Worm (Caenorhabditis elegans) whole organism, young adult: ENCODE results near the gene msp-36.

ENCODE experiments used
- B0019.2 ChIP-seq: fragments of 200-800 bp; sonication (Bioruptor generic); conservative IDR thresholded peaks from 2 replicates; pipeline ENCODE4 v1.3.6; 2022; ENCODE audit warnings: missing genetic modification reagents, missing genetic modification characterization, missing compliant biosample characterization
- B0261.1 ChIP-seq: sonication (generic microtip); optimal IDR thresholded peaks from 2 replicates; lab custom pipeline; 2016; ENCODE audit warnings: mild to moderate bottlenecking, missing genetic modification characterization, moderate library complexity, missing compliant biosample characterization
- D2030.7 ChIP-seq: fragments of 200-800 bp; sonication (Bioruptor generic); IDR thresholded peaks from 2 replicates; pipeline ENCODE4 v1.3.6; 2022; ENCODE audit warnings: missing genetic modification reagents, missing genetic modification characterization, missing compliant biosample characterization
- F10E7.11 ChIP-seq: sonication (generic microtip); optimal IDR thresholded peaks from 2 replicates; lab custom pipeline; 2017; ENCODE audit warnings: mild to moderate bottlenecking, missing genetic modification characterization, moderate library complexity, missing compliant biosample characterization
- F33H1.4 ChIP-seq: fragments of 200-800 bp; sonication (Bioruptor generic); IDR thresholded peaks from 2 replicates; pipeline ENCODE4 v1.3.6; 2022; ENCODE audit warnings: missing genetic modification reagents, missing genetic modification characterization, missing compliant biosample characterization
- F39B2.1 ChIP-seq: fragments of 200-800 bp; sonication (Bioruptor generic); IDR thresholded peaks from 2 replicates; pipeline ENCODE4 v1.3.6; 2022; ENCODE audit warnings: missing genetic modification reagents, missing genetic modification characterization, missing compliant biosample characterization
- K11D2.4 ChIP-seq: fragments of 200-800 bp; sonication (Bioruptor generic); IDR thresholded peaks from 2 replicates; pipeline ENCODE4 v1.3.6; 2022; ENCODE audit warnings: missing genetic modification reagents, missing genetic modification characterization, missing compliant biosample characterization
- aptf-2 ChIP-seq: fragments of 200-800 bp; sonication (Bioruptor generic); conservative IDR thresholded peaks from 2 replicates; pipeline ENCODE4 v1.3.6; 2022; ENCODE audit warnings: missing genetic modification reagents, missing genetic modification characterization, missing compliant biosample characterization
- aptf-3 ChIP-seq: fragments of 200-800 bp; sonication (Bioruptor generic); IDR thresholded peaks from 2 replicates; pipeline ENCODE4 v1.3.6; 2022; ENCODE audit warnings: missing genetic modification characterization, missing compliant biosample characterization
- ccch-3 ChIP-seq: fragments of 200-800 bp; sonication (Bioruptor generic); optimal IDR thresholded peaks from 2 replicates; lab custom pipeline; 2018; ENCODE audit warnings: mild to moderate bottlenecking, missing genetic modification characterization, missing compliant biosample characterization
- cebp-2 ChIP-seq: fragments of 200-800 bp; sonication (Bioruptor generic); IDR thresholded peaks from 2 replicates; pipeline ENCODE4 v1.3.6; 2022; ENCODE audit warnings: missing genetic modification characterization, missing compliant biosample characterization
- ceh-100 ChIP-seq: fragments of 200-800 bp; sonication (Bioruptor generic); IDR thresholded peaks from 2 replicates; pipeline ENCODE4 v1.3.6; 2022; ENCODE audit warnings: missing genetic modification reagents, missing genetic modification characterization, missing compliant biosample characterization
- ceh-79 ChIP-seq: sonication (generic microtip); optimal IDR thresholded peaks from 2 replicates; lab custom pipeline; 2017; ENCODE audit warnings: mild to moderate bottlenecking, missing genetic modification characterization, missing compliant biosample characterization
- dox-1 ChIP-seq: fragments of 200-800 bp; sonication (Bioruptor generic); IDR thresholded peaks from 2 replicates; pipeline ENCODE4 v1.3.6; 2022; ENCODE audit warnings: missing genetic modification reagents, missing genetic modification characterization, missing compliant biosample characterization
- dpl-1 ChIP-seq: fragments of 150-350 bp; optimal IDR thresholded peaks from 2 replicates; lab custom pipeline; 2014; ENCODE audit warnings: missing biosample characterization, missing genetic modification reagents, missing genetic modification characterization
- ekl-4 ChIP-seq: fragments of 200-800 bp; sonication (Bioruptor generic); IDR thresholded peaks from 2 replicates; pipeline ENCODE4 v1.3.6; 2022; ENCODE audit warnings: missing genetic modification reagents, missing genetic modification characterization, missing compliant biosample characterization
- hlh-26 ChIP-seq: fragments of 200-800 bp; sonication (Bioruptor generic); conservative IDR thresholded peaks from 2 replicates; pipeline ENCODE4 v1.3.6; 2022; ENCODE audit warnings: missing genetic modification reagents, missing genetic modification characterization, missing compliant biosample characterization
- hsf-1 ChIP-seq: fragments of 200-800 bp; sonication (Bioruptor generic); IDR thresholded peaks from 2 replicates; pipeline ENCODE4 v1.3.6; 2022; ENCODE audit warnings: missing genetic modification reagents, missing genetic modification characterization, missing compliant biosample characterization
- lag-1 ChIP-seq: fragments of 200-800 bp; sonication (Bioruptor generic); IDR thresholded peaks from 2 replicates; pipeline ENCODE4 v1.3.6; 2022; ENCODE audit warnings: missing genetic modification reagents, missing genetic modification characterization, missing compliant biosample characterization
- let-607 ChIP-seq, 2 experiments: fragments of 200-800 bp in 1 of 2; sonication (Bioruptor generic) in 1 of 2; sonication (generic microtip) in 1 of 2; optimal IDR thresholded peaks; 2 replicates each; lab custom pipeline; 2016 to 2018; ENCODE audit warnings: mild to moderate bottlenecking in 2 of 2, missing compliant biosample characterization in 2 of 2, missing genetic modification characterization in 2 of 2, moderate library complexity in 2 of 2, missing genotype in 1 of 2
- lsy-27 ChIP-seq: sonication (generic microtip); optimal IDR thresholded peaks from 2 replicates; lab custom pipeline; 2017; ENCODE audit warnings: missing genetic modification characterization, mild to moderate bottlenecking, missing compliant biosample characterization, antibody characterized with exemption, missing genotype, borderline replicate concordance; ENCODE audit not compliant: insufficient read depth
- mel-28 ChIP-seq: sonication (generic microtip); optimal IDR thresholded peaks from 2 replicates; lab custom pipeline; 2016; ENCODE audit warnings: borderline replicate concordance, mild to moderate bottlenecking, missing genetic modification characterization, missing compliant biosample characterization
- mxl-1 ChIP-seq: sonication (generic microtip); optimal IDR thresholded peaks from 2 replicates; lab custom pipeline; 2016; ENCODE audit warnings: missing genetic modification characterization, missing compliant biosample characterization
- nhr-120 ChIP-seq: fragments of 200-800 bp; sonication (Bioruptor generic); IDR thresholded peaks from 2 replicates; pipeline ENCODE4 v1.3.6; 2022; ENCODE audit warnings: missing genetic modification characterization, missing compliant biosample characterization
- nhr-179 ChIP-seq: sonication (generic microtip); optimal IDR thresholded peaks from 2 replicates; lab custom pipeline; 2016; ENCODE audit warnings: mild to moderate bottlenecking, missing genetic modification characterization, missing compliant biosample characterization
- pbrm-1 ChIP-seq: fragments of 200-800 bp; sonication (Bioruptor generic); IDR thresholded peaks from 2 replicates; pipeline ENCODE4 v1.3.6; 2022; ENCODE audit warnings: missing genetic modification reagents, missing genetic modification characterization, missing compliant biosample characterization
- pha-4 ChIP-seq: fragments of 150-350 bp; sonication (generic microtip); optimal IDR thresholded peaks from 2 replicates; lab custom pipeline; 2014; ENCODE audit warnings: missing biosample characterization, missing genetic modification reagents, missing genetic modification characterization
- rcor-1 ChIP-seq: fragments of 200-800 bp; sonication (Bioruptor generic); IDR thresholded peaks from 2 replicates; pipeline ENCODE4 v1.3.6; 2022; ENCODE audit warnings: missing genetic modification reagents, missing genetic modification characterization, missing compliant biosample characterization
- snpc-1.3 ChIP-seq: sonication (generic microtip); optimal IDR thresholded peaks from 2 replicates; lab custom pipeline; 2017; ENCODE audit warnings: missing genetic modification characterization, mild to moderate bottlenecking, missing compliant biosample characterization, antibody characterized with exemption, moderate library complexity, missing genotype, missing genetic modification reagents; ENCODE audit not compliant: insufficient read depth
- snpc-4 ChIP-seq, 5 experiments: fragments of 150-350 bp in 1 of 5; sonication (generic microtip) in 4 of 5; optimal IDR thresholded peaks; 2 replicates each; lab custom pipeline; 2014 to 2018; ENCODE audit warnings: missing genetic modification characterization in 5 of 5, missing biosample characterization in 3 of 5, antibody characterized with exemption in 2 of 5, mild to moderate bottlenecking in 2 of 5, missing compliant biosample characterization in 2 of 5, missing genotype in 2 of 5, moderate library complexity in 2 of 5, missing genetic modification reagents in 1 of 5
- sptf-2 ChIP-seq: fragments of 200-800 bp; sonication (Bioruptor generic); optimal IDR thresholded peaks from 2 replicates; lab custom pipeline; 2018; ENCODE audit warnings: mild to moderate bottlenecking, missing genetic modification characterization, missing compliant biosample characterization
- unc-130 ChIP-seq: sonication (generic microtip); optimal IDR thresholded peaks from 2 replicates; lab custom pipeline; 2016; ENCODE audit warnings: missing genetic modification reagents, missing genetic modification characterization, missing compliant biosample characterization
- unc-62 ChIP-seq: fragments of 150-350 bp; optimal IDR thresholded peaks from 2 replicates; lab custom pipeline; 2014; ENCODE audit warnings: missing biosample characterization, missing genetic modification reagents, missing genetic modification characterization
- zfh-2 ChIP-seq: fragments of 200-800 bp; sonication (Bioruptor generic); conservative IDR thresholded peaks from 2 replicates; pipeline ENCODE4 v1.3.6; 2022; ENCODE audit warnings: missing genetic modification reagents, missing genetic modification characterization, missing compliant biosample characterization
- zim-3 ChIP-seq: sonication (generic microtip); optimal IDR thresholded peaks from 2 replicates; lab custom pipeline; 2017; ENCODE audit warnings: mild to moderate bottlenecking, missing genetic modification characterization, moderate library complexity, missing compliant biosample characterization
- ztf-25 ChIP-seq: fragments of 200-800 bp; sonication (Bioruptor generic); IDR thresholded peaks from 2 replicates; pipeline ENCODE4 v1.3.6; 2022; ENCODE audit warnings: missing genetic modification reagents, missing genetic modification characterization, missing compliant biosample characterization
- ztf-26 ChIP-seq: sonication (generic microtip); optimal IDR thresholded peaks from 2 replicates; lab custom pipeline; 2017; ENCODE audit warnings: missing genetic modification characterization, missing compliant biosample characterization

The msp-36 gene

DNA sequence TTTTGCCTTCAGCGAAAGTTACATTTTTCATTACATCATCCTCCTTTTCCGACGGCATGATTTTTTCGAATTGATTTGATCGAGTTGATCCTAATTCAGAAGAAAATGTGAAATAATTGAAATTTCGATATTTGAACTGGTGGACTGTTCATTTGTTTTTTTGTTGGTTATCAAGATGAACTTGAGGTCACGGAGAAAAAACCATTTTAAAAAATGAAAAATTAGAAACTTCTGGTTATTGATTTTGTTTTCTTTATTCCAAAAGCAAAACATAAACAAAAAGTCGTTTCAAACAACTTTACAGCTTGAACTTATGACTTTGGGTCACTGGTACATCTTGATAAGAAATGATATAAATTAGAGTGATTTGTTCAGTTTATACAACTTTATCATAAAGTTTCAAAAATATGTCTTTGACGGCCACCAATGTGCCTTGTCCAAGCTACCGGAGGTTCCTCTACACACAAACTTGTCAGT is 20.2 kb upstream of the msp-36 start, which contains the start of the genes ttbk-4 and W01B6.4:
Gene ttbk-4 (minus strand): TSS at position 101 of the 477 bp plus-strand sequence.
Gene W01B6.4 (plus strand): TSS at position 427 of the 477 bp plus-strand sequence.
- TF ChIP-seq zfh-2 (GFP tag; lab: Robert Waterston, UW): no peak
- TF ChIP-seq D2030.7 (GFP tag; lab: Robert Waterston, UW): no peak
- no peak for TF ChIP-seq unc-62 (GFP tag; lab: Kevin White, UChicago)
- no peak for TF ChIP-seq ekl-4
- TF ChIP-seq dpl-1 (GFP tag; lab: Kevin White, UChicago): no peak
- TF ChIP-seq mxl-1 (tag; lab: Kevin White, UChicago): no peak
- no peak for TF ChIP-seq snpc-4 (GFP tag; optimal IDR thresholded peaks at IDR 0.05; lab: Kevin White, UChicago)
- TF ChIP-seq snpc-4 (tag; optimal IDR thresholded peaks at IDR 0.05; lab: Kevin White, UChicago): no peak
- TF ChIP-seq F39B2.1 (GFP tag; lab: Robert Waterston, UW): no peak
- no peak for TF ChIP-seq snpc-1.3 (tag; lab: Kevin White, UChicago)
- no peak for TF ChIP-seq pbrm-1 (GFP tag; lab: Robert Waterston, UW)
- TF ChIP-seq lsy-27 (tag; lab: Kevin White, UChicago): no peak

DNA sequence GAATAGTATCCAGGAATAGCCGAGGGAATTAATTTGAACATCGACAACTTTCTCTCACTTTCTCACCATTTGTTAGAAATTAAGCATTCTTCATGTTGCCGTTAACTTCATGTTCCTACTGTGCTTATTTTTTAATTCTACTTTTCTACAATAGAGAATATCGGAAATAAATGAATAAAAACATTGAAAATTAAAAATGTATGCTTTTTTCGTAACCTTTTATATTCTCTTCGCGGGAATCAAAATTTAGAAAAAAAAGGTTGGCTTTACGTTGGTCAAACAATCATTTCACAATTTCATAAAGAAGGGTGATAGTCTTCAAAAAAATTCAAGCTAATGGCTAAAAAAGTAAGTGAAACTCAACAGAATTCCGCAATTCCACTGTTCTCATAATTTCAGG is 19.3 kb upstream of the msp-36 start, which contains the start of gene W01B6.5:
Gene W01B6.5 (plus strand): TSS at position 301 of the 400 bp plus-strand sequence.
- TF ChIP-seq ceh-100 (GFP tag; lab: Robert Waterston, UW): no peak
- TF ChIP-seq aptf-3 (GFP tag; lab: Robert Waterston, UW): no peak
- TF ChIP-seq F10E7.11 (tag; lab: Kevin White, UChicago): no peak
- no peak for TF ChIP-seq F33H1.4 (GFP tag; lab: Robert Waterston, UW)
- no peak for TF ChIP-seq sptf-2 (GFP tag; lab: Kevin White, UChicago)
- no peak for TF ChIP-seq hlh-26 (GFP tag; lab: Robert Waterston, UW)
- no peak for TF ChIP-seq D2030.7 (GFP tag; lab: Robert Waterston, UW)
- TF ChIP-seq ztf-26: no peak
- TF ChIP-seq nhr-120 (GFP tag; lab: Robert Waterston, UW): no peak
- no peak for TF ChIP-seq mel-28

ce11 chrIV:10078003-10078402 is 17.2 kb upstream of the msp-36 start:
- TF ChIP-seq nhr-179: no peak
- TF ChIP-seq, all 124 proteins: peak for 0

- TF ChIP-seq dox-1 (GFP tag; lab: Robert Waterston, UW) (no peak), B0261.1 (tag; lab: Kevin White, UChicago) (no peak), lag-1 (GFP tag; lab: Robert Waterston, UW) (no peak), cebp-2 (no peak), ccch-3 (GFP tag; lab: Kevin White, UChicago) (no peak), ceh-100 (GFP tag; lab: Robert Waterston, UW) (no peak), ztf-25 (no peak), K11D2.4 (GFP tag; lab: Robert Waterston, UW) (no peak), sptf-2 (GFP tag; lab: Kevin White, UChicago) (no peak), hsf-1 (no peak), B0019.2 (GFP tag; lab: Robert Waterston, UW) (no peak), ekl-4 (no peak), let-607 (tag; optimal IDR thresholded peaks at IDR 0.05; lab: Kevin White, UChicago) (no peak), pbrm-1 (GFP tag; lab: Robert Waterston, UW) (no peak), ceh-79 (no peak), aptf-2 (GFP tag; lab: Robert Waterston, UW) (no peak), rcor-1 (GFP tag; lab: Robert Waterston, UW) (no peak), unc-130 (no peak), zim-3 (tag; lab: Kevin White, UChicago) (no peak), pha-4 (tag; lab: Kevin White, UChicago) (no peak)
Measured at ce11 chrIV:10080816-10081215, 14.4 kb upstream of the msp-36 start, which contains the start of gene W01B6.6. Gene W01B6.6, plus strand, starts transcription at chrIV:10081116.
